Worm (Caenorhabditis elegans): ENCODE results near the gene kynu-1.

DNA sequence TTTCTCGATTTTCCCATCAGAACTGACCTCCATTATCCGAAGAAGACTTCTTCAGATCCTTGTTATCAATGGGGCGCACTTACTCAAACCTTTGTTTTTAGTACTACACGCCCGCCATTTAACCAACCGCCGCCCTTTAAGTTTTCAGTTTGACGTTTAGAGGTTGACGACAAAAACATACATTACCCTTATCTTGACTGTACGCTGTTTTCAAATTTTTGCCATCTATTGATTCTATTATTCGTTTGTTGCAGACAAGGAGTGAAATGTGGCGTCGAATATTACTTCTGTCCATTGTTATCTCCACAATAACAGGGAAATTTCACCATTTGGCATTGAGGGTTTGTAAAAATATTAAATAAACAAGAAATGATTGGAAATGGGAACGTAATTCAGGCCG is 16.1 kb downstream of the kynu-1 start, which contains the start of gene C15H9.5:
- no peak for TF ChIP-seq ztf-23 (GFP tag; IDR thresholded peaks at IDR 0.05)
- TF ChIP-seq flt-1 (GFP tag; IDR thresholded peaks at IDR 0.05): no peak
- no peak for TF ChIP-seq ref-1 (GFP tag; conservative IDR thresholded peaks at IDR 0.05)
- TF ChIP-seq klf-2 (GFP tag; conservative IDR thresholded peaks at IDR 0.05): no peak
- no peak for TF ChIP-seq T22C8.4 (GFP tag; IDR thresholded peaks at IDR 0.05)
- no peak for TF ChIP-seq med-1 (GFP tag; optimal IDR thresholded peaks at IDR 0.05; ENCODE audit: insufficient read depth)
